Worm (Caenorhabditis elegans) whole organism, L2 larva: ENCODE data around the gene hat-1.

ENCODE experiments used
- C34F6.9 ChIP-seq: fragments of 150-350 bp; optimal IDR thresholded peaks from 2 replicates; lab custom pipeline; 2014; ENCODE audit warnings: missing biosample characterization, missing genetic modification characterization
- F13H6.1 ChIP-seq: sonication (generic microtip); optimal IDR thresholded peaks from 2 replicates; lab custom pipeline; 2016; ENCODE audit warnings: missing genetic modification characterization, missing compliant biosample characterization
- R02D3.7 ChIP-seq: fragments of 150-350 bp; optimal IDR thresholded peaks from 2 replicates; lab custom pipeline; 2014; ENCODE audit warnings: missing biosample characterization, missing genetic modification characterization
- Y55F3AM.14 ChIP-seq: fragments of 200-800 bp; sonication (Bioruptor generic); optimal IDR thresholded peaks from 2 replicates; lab custom pipeline; 2018; ENCODE audit warnings: mild to moderate bottlenecking, missing genetic modification characterization, missing compliant biosample characterization
- ZK546.5 ChIP-seq: sonication (generic microtip); optimal IDR thresholded peaks from 2 replicates; lab custom pipeline; 2017; ENCODE audit warnings: missing biosample characterization, missing genetic modification characterization
- alr-1 ChIP-seq: fragments of 150-350 bp; optimal IDR thresholded peaks from 2 replicates; lab custom pipeline; 2014; ENCODE audit warnings: missing biosample characterization, missing genetic modification characterization
- aly-2 ChIP-seq: fragments of 150-350 bp; optimal IDR thresholded peaks from 2 replicates; lab custom pipeline; 2014; ENCODE audit warnings: missing biosample characterization, missing genetic modification characterization
- ama-1 ChIP-seq: fragments of 150-350 bp; optimal IDR thresholded peaks from 2 replicates; lab custom pipeline; 2018; ENCODE audit warnings: inconsistent platforms
- blmp-1 ChIP-seq: sonication (generic microtip); optimal IDR thresholded peaks from 2 replicates; lab custom pipeline; 2017; ENCODE audit warnings: missing genetic modification characterization, mild to moderate bottlenecking, missing compliant biosample characterization, antibody characterized with exemption, moderate library complexity; ENCODE audit not compliant: insufficient read depth
- ceh-16 ChIP-seq: fragments of 150-350 bp; optimal IDR thresholded peaks from 2 replicates; lab custom pipeline; 2014; ENCODE audit warnings: missing biosample characterization, missing genetic modification characterization
- ceh-82 ChIP-seq: fragments of 150-350 bp; optimal IDR thresholded peaks from 2 replicates; lab custom pipeline; 2014; ENCODE audit warnings: missing biosample characterization, missing genetic modification characterization
- crh-2 ChIP-seq: sonication (generic microtip); optimal IDR thresholded peaks from 2 replicates; lab custom pipeline; 2017; ENCODE audit warnings: missing biosample characterization, missing genetic modification characterization
- dmd-4 ChIP-seq: sonication (generic microtip); optimal IDR thresholded peaks from 2 replicates; lab custom pipeline; 2017; ENCODE audit warnings: missing biosample characterization, missing genetic modification characterization
- egl-27 ChIP-seq: sonication (generic microtip); optimal IDR thresholded peaks from 3 replicates; lab custom pipeline; 2017; ENCODE audit warnings: missing biosample characterization, missing genetic modification reagents, missing genetic modification characterization
- elt-1 ChIP-seq: fragments of 150-350 bp; optimal IDR thresholded peaks from 2 replicates; lab custom pipeline; 2014; ENCODE audit warnings: missing biosample characterization, missing genetic modification characterization
- elt-3 ChIP-seq: sonication (generic microtip); optimal IDR thresholded peaks from 2 replicates; lab custom pipeline; 2017; ENCODE audit warnings: missing biosample characterization, missing genetic modification characterization
- fos-1 ChIP-seq: fragments of 150-350 bp; optimal IDR thresholded peaks from 2 replicates; lab custom pipeline; 2014; ENCODE audit warnings: missing biosample characterization, missing genetic modification characterization
- gmeb-1 ChIP-seq: fragments of 150-350 bp; optimal IDR thresholded peaks from 2 replicates; lab custom pipeline; 2014; ENCODE audit warnings: missing biosample characterization, missing genetic modification characterization
- lin-11 ChIP-seq: fragments of 150-350 bp; sonication (generic microtip); optimal IDR thresholded peaks from 2 replicates; lab custom pipeline; 2014; ENCODE audit warnings: missing biosample characterization, missing genetic modification characterization, inconsistent platforms, mixed read lengths
- lin-13 ChIP-seq: fragments of 150-350 bp; optimal IDR thresholded peaks from 2 replicates; lab custom pipeline; 2014; ENCODE audit warnings: missing biosample characterization, missing genetic modification reagents, missing genetic modification characterization
- lin-39 ChIP-seq: fragments of 150-350 bp; optimal IDR thresholded peaks from 2 replicates; lab custom pipeline; 2014; ENCODE audit warnings: missing biosample characterization, missing genetic modification reagents, missing genetic modification characterization
- lsy-2 ChIP-seq, 2 experiments: fragments of 150-350 bp in 1 of 2; sonication (generic microtip) in 1 of 2; optimal IDR thresholded peaks; 2 replicates each; lab custom pipeline; 2014 to 2017; ENCODE audit warnings: missing biosample characterization in 2 of 2, missing genetic modification characterization in 2 of 2
- mab-5 ChIP-seq: fragments of 150-350 bp; optimal IDR thresholded peaks from 2 replicates; lab custom pipeline; 2014; ENCODE audit warnings: missing biosample characterization, missing genetic modification characterization
- mbf-1 ChIP-seq: sonication (generic microtip); optimal IDR thresholded peaks from 2 replicates; lab custom pipeline; 2017; ENCODE audit warnings: missing biosample characterization, missing genetic modification characterization
- mdl-1 ChIP-seq, 2 experiments: fragments of 150-350 bp in 1 of 2; sonication (generic microtip) in 1 of 2; optimal IDR thresholded peaks; 2 replicates each; lab custom pipeline; 2017; ENCODE audit warnings: missing biosample characterization in 2 of 2, missing genetic modification characterization in 2 of 2
- nhr-10 ChIP-seq: sonication (generic microtip); optimal IDR thresholded peaks from 2 replicates; lab custom pipeline; 2017; ENCODE audit warnings: missing biosample characterization, missing genetic modification characterization
- nhr-11 ChIP-seq: fragments of 150-350 bp; optimal IDR thresholded peaks from 2 replicates; lab custom pipeline; 2014; ENCODE audit warnings: missing biosample characterization, missing genetic modification characterization
- nhr-12 ChIP-seq: fragments of 150-350 bp; optimal IDR thresholded peaks from 2 replicates; lab custom pipeline; 2014; ENCODE audit warnings: missing biosample characterization, missing genetic modification characterization
- nhr-129 ChIP-seq: fragments of 150-350 bp; optimal IDR thresholded peaks from 2 replicates; lab custom pipeline; 2014; ENCODE audit warnings: missing biosample characterization, missing genetic modification characterization
- nhr-21 ChIP-seq: fragments of 150-350 bp; optimal IDR thresholded peaks from 2 replicates; lab custom pipeline; 2014; ENCODE audit warnings: missing biosample characterization, missing genetic modification characterization
- nhr-23 ChIP-seq: fragments of 150-350 bp; optimal IDR thresholded peaks from 2 replicates; lab custom pipeline; 2014; ENCODE audit warnings: missing biosample characterization, missing genetic modification reagents, missing genetic modification characterization
- nhr-237 ChIP-seq: fragments of 150-350 bp; optimal IDR thresholded peaks from 2 replicates; lab custom pipeline; 2014; ENCODE audit warnings: missing biosample characterization, missing genetic modification characterization
- nhr-25 ChIP-seq: fragments of 150-350 bp; sonication (generic microtip); optimal IDR thresholded peaks from 3 replicates; lab custom pipeline; 2014; ENCODE audit warnings: missing biosample characterization, missing genetic modification characterization
- nhr-6 ChIP-seq: fragments of 150-350 bp; optimal IDR thresholded peaks from 2 replicates; lab custom pipeline; 2014; ENCODE audit warnings: missing biosample characterization, missing genetic modification characterization
- nhr-77 ChIP-seq: fragments of 150-350 bp; optimal IDR thresholded peaks from 2 replicates; lab custom pipeline; 2014; ENCODE audit warnings: missing biosample characterization, missing genetic modification characterization
- peb-1 ChIP-seq: fragments of 150-350 bp; optimal IDR thresholded peaks from 2 replicates; lab custom pipeline; 2014; ENCODE audit warnings: missing biosample characterization, missing genetic modification characterization
- sem-4 ChIP-seq: fragments of 150-350 bp; optimal IDR thresholded peaks from 2 replicates; lab custom pipeline; 2014; ENCODE audit warnings: missing biosample characterization, missing genetic modification reagents, missing genetic modification characterization
- skn-1 ChIP-seq: sonication (generic microtip); optimal IDR thresholded peaks from 2 replicates; lab custom pipeline; 2017; ENCODE audit warnings: missing biosample characterization, missing genetic modification characterization
- sma-3 ChIP-seq: sonication (generic microtip); optimal IDR thresholded peaks from 2 replicates; lab custom pipeline; 2016; ENCODE audit warnings: missing genetic modification reagents, missing genetic modification characterization, missing compliant biosample characterization
- sma-9 ChIP-seq, 2 experiments: fragments of 150-350 bp in 1 of 2; sonication (generic microtip) in 1 of 2; optimal IDR thresholded peaks; 2 replicates each; lab custom pipeline; 2014 to 2016; ENCODE audit warnings: missing genetic modification characterization in 2 of 2, mild to moderate bottlenecking in 1 of 2, missing biosample characterization in 1 of 2, missing compliant biosample characterization in 1 of 2, missing genetic modification reagents in 1 of 2, moderate library complexity in 1 of 2
- snpc-4 ChIP-seq: fragments of 150-350 bp; optimal IDR thresholded peaks from 2 replicates; lab custom pipeline; 2014; ENCODE audit warnings: missing biosample characterization, missing genetic modification characterization
- unc-39 ChIP-seq: fragments of 150-350 bp; optimal IDR thresholded peaks from 2 replicates; lab custom pipeline; 2014; ENCODE audit warnings: missing biosample characterization, missing genetic modification characterization
- unc-55 ChIP-seq: fragments of 150-350 bp; sonication (generic microtip); optimal IDR thresholded peaks from 3 replicates; lab custom pipeline; 2014; ENCODE audit warnings: missing biosample characterization, missing genetic modification reagents, missing genetic modification characterization
- unc-62 ChIP-seq: fragments of 150-350 bp; optimal IDR thresholded peaks from 2 replicates; lab custom pipeline; 2014; ENCODE audit warnings: missing biosample characterization, missing genetic modification reagents, missing genetic modification characterization
- zag-1 ChIP-seq: fragments of 150-350 bp; optimal IDR thresholded peaks from 2 replicates; lab custom pipeline; 2014; ENCODE audit warnings: missing biosample characterization, missing genetic modification characterization
- ztf-1 ChIP-seq: fragments of 200-800 bp; sonication (Bioruptor generic); conservative IDR thresholded peaks from 2 replicates; pipeline ENCODE4 v1.3.6; 2022; ENCODE audit warnings: missing genetic modification characterization, missing compliant biosample characterization
- ztf-11 ChIP-seq: sonication (generic microtip); optimal IDR thresholded peaks from 2 replicates; lab custom pipeline; 2017; ENCODE audit warnings: missing biosample characterization, missing genetic modification characterization
- ztf-4 ChIP-seq: fragments of 150-350 bp; optimal IDR thresholded peaks from 2 replicates; lab custom pipeline; 2014; ENCODE audit warnings: missing biosample characterization, missing genetic modification characterization

Gene hat-1

DNA sequence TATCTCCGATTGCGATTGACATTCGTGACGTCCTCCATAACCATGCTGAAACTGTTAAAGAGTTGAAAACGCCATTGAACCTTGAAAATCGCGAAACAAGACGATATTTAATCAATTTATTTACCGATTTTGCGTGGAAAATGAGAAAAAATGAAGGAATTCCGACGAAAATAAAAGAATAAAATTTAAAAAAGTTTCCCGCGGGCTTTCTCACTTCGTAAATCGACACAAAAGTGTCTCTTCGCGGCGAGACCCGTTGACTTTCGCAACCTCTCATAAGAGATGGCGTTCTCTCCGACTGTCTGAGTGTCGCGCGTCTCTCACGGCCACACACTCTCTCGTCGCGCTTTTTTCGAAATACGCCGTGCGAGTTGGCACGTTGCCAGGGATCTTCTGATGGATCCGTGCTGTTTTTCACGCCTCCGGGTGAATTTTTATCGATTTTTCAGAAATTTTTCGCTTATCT is at the start of gene hat-1:
TSS of gene hat-1 (minus strand) at position 51 of the 466 bp plus-strand sequence.
- peak; percentile 80 for TF ChIP-seq ZK546.5 (tag; lab: Kevin White, UChicago)
- peak; percentile 98 for TF ChIP-seq unc-55 (GFP tag; lab: Kevin White, UChicago)
- TF ChIP-seq nhr-23 (tag; lab: Kevin White, UChicago) = no peak
- TF ChIP-seq ama-1 (lab: Kevin White, UChicago) = no peak
- peak; percentile 53 for TF ChIP-seq nhr-237 (tag; lab: Kevin White, UChicago)
- TF ChIP-seq egl-27 = peak; percentile 93
- peak; percentile 91 to 96 for TF ChIP-seq lsy-2 (tag; optimal IDR thresholded peaks at IDR 0.05; lab: Kevin White, UChicago)
- TF ChIP-seq nhr-25 = peak; percentile 97
- TF ChIP-seq mdl-1 (tag; optimal IDR thresholded peaks at IDR 0.05; lab: Kevin White, UChicago) = peak; percentile 41 to 74
- TF ChIP-seq sma-3 = peak; percentile 98
- TF ChIP-seq crh-2 (tag; lab: Kevin White, UChicago) = peak; percentile 97
- peak; percentile 93 for TF ChIP-seq sma-9 (GFP tag; optimal IDR thresholded peaks at IDR 0.05; lab: Kevin White, UChicago)
- no peak for TF ChIP-seq sma-9 (tag; optimal IDR thresholded peaks at IDR 0.05; lab: Kevin White, UChicago)
- TF ChIP-seq lin-11 (tag; lab: Kevin White, UChicago) = peak; percentile 92
- no peak for TF ChIP-seq ztf-11
- no peak for TF ChIP-seq elt-1 (tag; lab: Kevin White, UChicago)
- no peak for TF ChIP-seq dmd-4 (tag; lab: Kevin White, UChicago)
- peak; percentile 15 for TF ChIP-seq nhr-10 (tag; lab: Kevin White, UChicago)
- no peak for TF ChIP-seq peb-1 (tag; lab: Kevin White, UChicago)
- TF ChIP-seq ztf-4 (tag; lab: Kevin White, UChicago) = peak; percentile 90
- TF ChIP-seq R02D3.7 (tag; lab: Kevin White, UChicago) = peak; percentile 99
- peak; percentile 80 for TF ChIP-seq unc-62 (GFP tag; lab: Kevin White, UChicago)
- peak; percentile 82 for TF ChIP-seq fos-1 (tag; lab: Kevin White, UChicago)
- TF ChIP-seq nhr-21 (tag; lab: Kevin White, UChicago) = peak; percentile 96
- TF ChIP-seq lin-13 (GFP tag; lab: Kevin White, UChicago) = peak; percentile 95
- no peak for TF ChIP-seq mbf-1 (tag; lab: Kevin White, UChicago)
- TF ChIP-seq blmp-1 (tag; lab: Kevin White, UChicago) = peak; percentile 81
- peak; percentile 93 for TF ChIP-seq mab-5
- no peak for TF ChIP-seq lin-39 (tag; lab: Kevin White, UChicago)
- TF ChIP-seq nhr-6 (tag; lab: Kevin White, UChicago) = peak; percentile 86
- TF ChIP-seq skn-1 (tag; lab: Kevin White, UChicago) = peak; percentile 35
- TF ChIP-seq nhr-11 (tag; lab: Kevin White, UChicago) = no peak
- TF ChIP-seq ceh-16 (tag; lab: Kevin White, UChicago) = peak; percentile 84
- TF ChIP-seq unc-39 (tag; lab: Kevin White, UChicago) = no peak
- peak; percentile 97 for TF ChIP-seq C34F6.9 (tag; lab: Kevin White, UChicago)
- no peak for TF ChIP-seq alr-1 (tag; lab: Kevin White, UChicago)
- TF ChIP-seq sem-4 (tag; lab: Kevin White, UChicago) = peak; percentile 89
- TF ChIP-seq F13H6.1 (tag; lab: Kevin White, UChicago) = peak; percentile 94
- TF ChIP-seq ceh-82 (tag; lab: Kevin White, UChicago) = peak; percentile 34
- peak; percentile 95 for TF ChIP-seq gmeb-1
- TF ChIP-seq ztf-1 (GFP tag; lab: Robert Waterston, UW) = no peak
- TF ChIP-seq nhr-129 (tag; lab: Kevin White, UChicago) = peak; percentile 80
- no peak for TF ChIP-seq aly-2 (tag; lab: Kevin White, UChicago)
- TF ChIP-seq Y55F3AM.14 (GFP tag; lab: Kevin White, UChicago) = peak; percentile 85
- TF ChIP-seq nhr-12 (tag; lab: Kevin White, UChicago) = peak; percentile 35
- peak; percentile 45 for TF ChIP-seq nhr-77 (tag; lab: Kevin White, UChicago)
- TF ChIP-seq snpc-4 (tag; lab: Kevin White, UChicago) = peak; percentile 77
- TF ChIP-seq elt-3 (tag; lab: Kevin White, UChicago) = no peak
- TF ChIP-seq zag-1 = peak; percentile 72
- TF ChIP-seq, all 48 proteins: peak for 34
